Fruit fly (Drosophila melanogaster) whole organism, embryonic: ENCODE measurements around the gene CG5191.

Experiments used
- Atf3 ChIP-seq: fragments of 200-800 bp; sonication (Bioruptor generic); optimal IDR thresholded peaks from 3 replicates; lab custom pipeline; 2016; ENCODE audit warnings: missing biosample characterization, missing genetic modification characterization
- CG1024 ChIP-seq: fragments of 200-800 bp; sonication (Bioruptor generic); IDR thresholded peaks from 2 replicates; pipeline ENCODE4 v1.3.6; 2022; ENCODE audit warnings: missing biosample characterization, missing genetic modification characterization
- CG11695 ChIP-seq: fragments of 200-800 bp; sonication (Bioruptor generic); IDR thresholded peaks from 3 replicates; pipeline ENCODE4 v1.3.6; 2022; ENCODE audit warnings: missing biosample characterization, missing genetic modification characterization
- CG12236 ChIP-seq: fragments of 200-800 bp; sonication (Bioruptor generic); optimal IDR thresholded peaks from 2 replicates; lab custom pipeline; 2016; ENCODE audit warnings: missing biosample characterization, missing genetic modification characterization
- CG13624 ChIP-seq: fragments of 200-800 bp; sonication (Bioruptor generic); optimal IDR thresholded peaks from 2 replicates; lab custom pipeline; 2016; ENCODE audit warnings: missing biosample characterization, missing genetic modification characterization
- CG15514 ChIP-seq: fragments of 200-800 bp; sonication (Bioruptor generic); optimal IDR thresholded peaks from 3 replicates; lab custom pipeline; 2017; ENCODE audit warnings: missing biosample characterization, missing genetic modification characterization, mild to moderate bottlenecking, moderate library complexity, missing genetic modification reagents
- CG1603 ChIP-seq: fragments of 200-800 bp; sonication (Bioruptor generic); optimal IDR thresholded peaks from 2 replicates; lab custom pipeline; 2019; ENCODE audit warnings: missing biosample characterization, mild to moderate bottlenecking, missing genetic modification characterization, moderate library complexity
- CG16863 ChIP-seq: fragments of 200-800 bp; sonication (Bioruptor generic); optimal IDR thresholded peaks from 3 replicates; lab custom pipeline; 2016; ENCODE audit warnings: missing biosample characterization, missing genetic modification characterization
- CG18619 ChIP-seq: fragments of 200-800 bp; sonication (Bioruptor generic); optimal IDR thresholded peaks from 3 replicates; lab custom pipeline; 2017; ENCODE audit warnings: missing biosample characterization, mild to moderate bottlenecking, missing genetic modification characterization
- CG3065 ChIP-seq: fragments of 200-800 bp; sonication (Bioruptor generic); optimal IDR thresholded peaks from 2 replicates; lab custom pipeline; 2016; ENCODE audit warnings: missing biosample characterization, missing genetic modification characterization
- CG34422 ChIP-seq: fragments of 200-800 bp; sonication (Bioruptor generic); IDR thresholded peaks from 3 replicates; pipeline ENCODE4 v1.3.6; 2022; ENCODE audit warnings: missing biosample characterization, missing genetic modification characterization
- CG4282 ChIP-seq: fragments of 200-800 bp; sonication (Bioruptor generic); optimal IDR thresholded peaks from 2 replicates; lab custom pipeline; 2016; ENCODE audit warnings: missing biosample characterization, missing genetic modification characterization
- CG43689 ChIP-seq: fragments of 200-800 bp; sonication (Bioruptor generic); IDR thresholded peaks from 2 replicates; pipeline ENCODE4 v1.3.6; 2022; ENCODE audit warnings: missing biosample characterization, missing genetic modification characterization
- CG5953 ChIP-seq: fragments of 200-800 bp; sonication (Bioruptor generic); IDR thresholded peaks from 2 replicates; pipeline ENCODE4 v1.3.6; 2022; ENCODE audit warnings: missing biosample characterization, missing genetic modification characterization
- CG8359 ChIP-seq: fragments of 200-800 bp; sonication (Bioruptor generic); optimal IDR thresholded peaks from 2 replicates; lab custom pipeline; 2017; ENCODE audit warnings: missing biosample characterization, mild to moderate bottlenecking, missing genetic modification characterization, borderline replicate concordance
- CG9817 ChIP-seq: fragments of 200-800 bp; sonication (Bioruptor generic); optimal IDR thresholded peaks from 2 replicates; lab custom pipeline; 2018; ENCODE audit warnings: missing biosample characterization, mild to moderate bottlenecking, missing genetic modification characterization, moderate library complexity
- Camta ChIP-seq: fragments of 200-800 bp; sonication (Bioruptor generic); optimal IDR thresholded peaks from 2 replicates; lab custom pipeline; 2016; ENCODE audit warnings: missing biosample characterization, missing genetic modification characterization
- Dad ChIP-seq: fragments of 200-800 bp; sonication (Bioruptor generic); optimal IDR thresholded peaks from 3 replicates; lab custom pipeline; 2016; ENCODE audit warnings: missing biosample characterization, missing genetic modification characterization
- Eip74EF ChIP-seq, 2 experiments: fragments of 200-800 bp in 1 of 2; fragments of >200 bp in 1 of 2; sonication (Bioruptor generic) in 1 of 2; optimal IDR thresholded peaks; 2 replicates each; lab custom pipeline; 2017 to 2019; ENCODE audit warnings: missing biosample characterization in 2 of 2, missing genetic modification characterization in 2 of 2, mild to moderate bottlenecking in 1 of 2, moderate library complexity in 1 of 2
- Ets97D ChIP-seq: fragments of 200-800 bp; sonication (Bioruptor generic); optimal IDR thresholded peaks from 3 replicates; lab custom pipeline; 2016; ENCODE audit warnings: missing biosample characterization, missing genetic modification characterization
- HLH3B ChIP-seq: fragments of 200-800 bp; sonication (Bioruptor generic); IDR thresholded peaks from 2 replicates; pipeline ENCODE4 v1.3.6; 2022; ENCODE audit warnings: missing biosample characterization, missing genetic modification characterization
- PHDP ChIP-seq: fragments of 200-800 bp; sonication (Bioruptor generic); optimal IDR thresholded peaks from 3 replicates; lab custom pipeline; 2018; ENCODE audit warnings: missing biosample characterization, mild to moderate bottlenecking, missing genetic modification characterization, moderate library complexity
- abd-A ChIP-seq: fragments of 200-800 bp; sonication (Bioruptor generic); optimal IDR thresholded peaks from 3 replicates; lab custom pipeline; 2019; ENCODE audit warnings: missing biosample characterization, mild to moderate bottlenecking, missing genetic modification characterization, moderate library complexity
- ara ChIP-seq: fragments of 200-800 bp; sonication (Bioruptor generic); IDR thresholded peaks from 2 replicates; pipeline ENCODE4 v1.3.6; 2022; ENCODE audit warnings: missing biosample characterization, missing genetic modification characterization
- chif ChIP-seq, 2 experiments: fragments of 200-800 bp; sonication (Bioruptor generic); optimal IDR thresholded peaks; 3 replicates each; lab custom pipeline; 2016; ENCODE audit warnings: missing biosample characterization in 2 of 2, missing genetic modification characterization in 2 of 2
- corto ChIP-seq: fragments of 200-800 bp; sonication (Bioruptor generic); optimal IDR thresholded peaks from 2 replicates; lab custom pipeline; 2016; ENCODE audit warnings: missing biosample characterization, mild to moderate bottlenecking, missing genetic modification characterization, moderate library complexity
- da ChIP-seq: fragments of 200-800 bp; sonication (Bioruptor generic); optimal IDR thresholded peaks from 2 replicates; lab custom pipeline; 2016; ENCODE audit warnings: missing biosample characterization, missing genetic modification characterization
- dimm ChIP-seq: fragments of 200-800 bp; sonication (Bioruptor generic); IDR thresholded peaks from 2 replicates; pipeline ENCODE4 v1.3.6; 2022; ENCODE audit warnings: missing biosample characterization, missing genetic modification characterization
- dysf ChIP-seq: fragments of 200-800 bp; sonication (Bioruptor generic); IDR thresholded peaks from 3 replicates; pipeline ENCODE4 v1.3.6; 2022; ENCODE audit warnings: missing biosample characterization, missing genetic modification characterization
- eve ChIP-seq, 2 experiments: fragments of >200 bp; optimal IDR thresholded peaks; 2 replicates each; lab custom pipeline; 2017; ENCODE audit warnings: missing biosample characterization in 2 of 2, missing genetic modification characterization in 2 of 2
- fd96Cb ChIP-seq: fragments of 200-800 bp; sonication (Bioruptor generic); optimal IDR thresholded peaks from 2 replicates; lab custom pipeline; 2018; ENCODE audit warnings: missing biosample characterization, mild to moderate bottlenecking, missing genetic modification characterization, moderate library complexity
- fru ChIP-seq: fragments of >200 bp; optimal IDR thresholded peaks from 2 replicates; lab custom pipeline; 2017
- gcm ChIP-seq: fragments of 200-800 bp; sonication (Bioruptor generic); optimal IDR thresholded peaks from 2 replicates; lab custom pipeline; 2019; ENCODE audit warnings: missing biosample characterization, mild to moderate bottlenecking, missing genetic modification characterization, moderate library complexity
- gfzf ChIP-seq: fragments of 200-800 bp; sonication (Bioruptor generic); optimal IDR thresholded peaks from 2 replicates; lab custom pipeline; 2016; ENCODE audit warnings: missing biosample characterization, mild to moderate bottlenecking, missing genetic modification characterization, moderate library complexity
- grn ChIP-seq: fragments of 200-800 bp; sonication (Bioruptor generic); optimal IDR thresholded peaks from 3 replicates; lab custom pipeline; 2017; ENCODE audit warnings: missing biosample characterization, missing genetic modification characterization
- gsb ChIP-seq: fragments of 200-800 bp; sonication (Bioruptor generic); IDR thresholded peaks from 2 replicates; pipeline ENCODE4 v1.3.6; 2022; ENCODE audit warnings: missing biosample characterization, missing genetic modification characterization
- knrl ChIP-seq: fragments of 200-800 bp; sonication (Bioruptor generic); IDR thresholded peaks from 3 replicates; pipeline ENCODE4 v1.3.6; 2022; ENCODE audit warnings: missing biosample characterization, missing genetic modification characterization; ENCODE audit not compliant: partially characterized antibody
- lov ChIP-seq, 2 experiments: fragments of 200-800 bp in 1 of 2; fragments of >200 bp in 1 of 2; sonication (Bioruptor generic) in 1 of 2; IDR thresholded peaks in 1 of 2; optimal IDR thresholded peaks in 1 of 2; 2 replicates in 1 of 2; 3 replicates in 1 of 2; pipeline versions ENCODE4 v1.3.6 to Lab custom; 2017 to 2022; ENCODE audit warnings: missing biosample characterization in 1 of 2, missing genetic modification characterization in 1 of 2
- luna ChIP-seq: fragments of 200-800 bp; sonication (Bioruptor generic); optimal IDR thresholded peaks from 2 replicates; lab custom pipeline; 2016; ENCODE audit warnings: missing biosample characterization, missing genetic modification characterization
- nau ChIP-seq: fragments of 200-800 bp; sonication (Bioruptor generic); optimal IDR thresholded peaks from 3 replicates; lab custom pipeline; 2017; ENCODE audit warnings: missing biosample characterization, mild to moderate bottlenecking, missing genetic modification characterization, missing genetic modification reagents
- org-1 ChIP-seq: fragments of 200-800 bp; sonication (Bioruptor generic); optimal IDR thresholded peaks from 2 replicates; lab custom pipeline; 2017; ENCODE audit warnings: missing biosample characterization, missing genetic modification characterization
- pita ChIP-seq: fragments of 200-800 bp; sonication (Bioruptor generic); optimal IDR thresholded peaks from 2 replicates; lab custom pipeline; 2017; ENCODE audit warnings: missing biosample characterization, mild to moderate bottlenecking, missing genetic modification characterization
- ro ChIP-seq: fragments of 200-800 bp; sonication (Bioruptor generic); IDR thresholded peaks from 2 replicates; pipeline ENCODE4 v1.3.6; 2022; ENCODE audit warnings: missing biosample characterization, missing genetic modification characterization
- sens-2 ChIP-seq: fragments of 200-800 bp; sonication (Bioruptor generic); IDR thresholded peaks from 2 replicates; pipeline ENCODE4 v1.3.6; 2022; ENCODE audit warnings: missing biosample characterization, missing genetic modification characterization
- ssp ChIP-seq: fragments of 200-800 bp; sonication (Bioruptor generic); IDR thresholded peaks from 2 replicates; pipeline ENCODE4 v1.3.6; 2022; ENCODE audit warnings: missing biosample characterization, missing genetic modification characterization
- tap ChIP-seq: fragments of 200-800 bp; optimal IDR thresholded peaks from 3 replicates; lab custom pipeline; 2019; ENCODE audit warnings: missing biosample characterization, mild to moderate bottlenecking, missing genetic modification characterization, moderate library complexity
- unpg ChIP-seq: fragments of 200-800 bp; sonication (Bioruptor generic); optimal IDR thresholded peaks from 3 replicates; lab custom pipeline; 2018; ENCODE audit warnings: missing biosample characterization, mild to moderate bottlenecking, missing genetic modification characterization, moderate library complexity
- wek ChIP-seq: fragments of 200-800 bp; sonication (Bioruptor generic); optimal IDR thresholded peaks from 3 replicates; lab custom pipeline; 2018; ENCODE audit warnings: missing biosample characterization, mild to moderate bottlenecking, missing genetic modification characterization, moderate library complexity

Gene CG5191

dm6 chr3R:20587630-20588479, 27.2 kb downstream of the CG5191 start, which contains the start of gene Septin2 (continued):
- TF ChIP-seq org-1 (GFP tag; lab: Kevin White, UChicago): peak; percentile 82
- TF ChIP-seq sens-2 (GFP tag; lab: Robert Waterston, UW): no peak
- TF ChIP-seq PHDP (tag; lab: Kevin White, UChicago): peak; percentile 77
- no peak for TF ChIP-seq luna (GFP tag; lab: Kevin White, UChicago)
- peak; percentile 49 for TF ChIP-seq CG15514 (GFP tag; lab: Kevin White, UChicago)
- TF ChIP-seq chif (GFP tag; optimal IDR thresholded peaks at IDR 0.05; lab: Kevin White, UChicago): peak; percentile 49 to 83
- peak; percentile 82 for TF ChIP-seq CG11695 (GFP tag; lab: Robert Waterston, UW)
- TF ChIP-seq dysf (GFP tag; lab: Robert Waterston, UW): peak; percentile 77
- TF ChIP-seq wek (GFP tag; lab: Kevin White, UChicago): peak; percentile 45
- peak; percentile 55 for TF ChIP-seq CG13624
- TF ChIP-seq tap: peak; percentile 86
- TF ChIP-seq lov (optimal IDR thresholded peaks at IDR 0.05; lab: Kevin White, UChicago): no peak
- TF ChIP-seq lov (GFP tag; IDR thresholded peaks at IDR 0.05; lab: Robert Waterston, UW): 0 out of 3 replicates have a peak, but pooled peaks have one; percentile 21
- no peak for TF ChIP-seq ro (GFP tag; lab: Robert Waterston, UW)
- peak; percentile 72 for TF ChIP-seq gfzf (GFP tag; lab: Kevin White, UChicago)
- 0 out of 2 replicates have a peak, but pooled peaks have one; percentile 2 for TF ChIP-seq CG1024 (GFP tag; lab: Robert Waterston, UW)
- peak; percentile 77 for TF ChIP-seq ara
- TF ChIP-seq unpg (GFP tag; lab: Kevin White, UChicago): peak; percentile 59
- peak; percentile 47 for TF ChIP-seq CG1603
- TF ChIP-seq CG43689 (GFP tag; lab: Robert Waterston, UW): no peak
- peak; percentile 85 for TF ChIP-seq fd96Cb
- peak; percentile 80 for TF ChIP-seq CG16863 (GFP tag; lab: Kevin White, UChicago)
- peak; percentile 34 for TF ChIP-seq CG9817
- TF ChIP-seq Eip74EF (GFP tag; optimal IDR thresholded peaks at IDR 0.05; lab: Kevin White, UChicago): peak in 1 of 2 experiments; percentile 83
- peak; percentile 80 for TF ChIP-seq CG18619 (GFP tag; lab: Kevin White, UChicago)
- TF ChIP-seq abd-A (tag; lab: Kevin White, UChicago): no peak
- TF ChIP-seq knrl (GFP tag; lab: Robert Waterston, UW): no peak
- peak; percentile 86 for TF ChIP-seq gcm
- no peak for TF ChIP-seq eve (GFP tag; optimal IDR thresholded peaks at IDR 0.05; lab: Kevin White, UChicago)
- peak; percentile 70 for TF ChIP-seq HLH3B (GFP tag; lab: Robert Waterston, UW)
- peak; percentile 57 for TF ChIP-seq Dad (GFP tag; lab: Kevin White, UChicago)
- no peak for TF ChIP-seq dimm (GFP tag; lab: Robert Waterston, UW)
- TF ChIP-seq CG12236 (GFP tag; lab: Kevin White, UChicago): peak; percentile 50
- TF ChIP-seq CG3065 (GFP tag; lab: Kevin White, UChicago): no peak
- no peak for TF ChIP-seq da
- no peak for TF ChIP-seq grn (GFP tag; lab: Kevin White, UChicago)
- no peak for TF ChIP-seq pita (GFP tag; lab: Kevin White, UChicago)
- TF ChIP-seq nau (GFP tag; lab: Kevin White, UChicago): peak; percentile 36
- TF ChIP-seq Atf3 (GFP tag; lab: Kevin White, UChicago): peak; percentile 53
- TF ChIP-seq fru (lab: Kevin White, UChicago): no peak
- no peak for TF ChIP-seq CG4282
- peak; percentile 53 for TF ChIP-seq Camta (GFP tag; lab: Kevin White, UChicago)
- peak; percentile 56; the same call in 1 of the 2 replicates for TF ChIP-seq ssp
- TF ChIP-seq gsb (GFP tag; lab: Robert Waterston, UW): no peak
- TF ChIP-seq CG8359: peak; percentile 73
- TF ChIP-seq CG34422 (GFP tag; lab: Robert Waterston, UW): peak; percentile 61
- peak; percentile 67 for TF ChIP-seq corto (GFP tag; lab: Kevin White, UChicago)
- peak; percentile 26 for TF ChIP-seq Ets97D (GFP tag; lab: Kevin White, UChicago)
- TF ChIP-seq CG5953: 0 out of 2 replicates have a peak, but pooled peaks have one; percentile 13
